Worm (Caenorhabditis elegans) whole organism, L3 larva: ENCODE data around the gene srd-39.

Source experiments
- ZK546.5 ChIP-seq: sonication (generic microtip); optimal IDR thresholded peaks from 2 replicates; lab custom pipeline; 2017; ENCODE audit warnings: missing biosample characterization, missing genetic modification characterization
- aly-2 ChIP-seq: fragments of 150-350 bp; optimal IDR thresholded peaks from 2 replicates; lab custom pipeline; 2014; ENCODE audit warnings: missing biosample characterization, missing genetic modification characterization
- ama-1 ChIP-seq: fragments of 150-350 bp; optimal IDR thresholded peaks from 2 replicates; lab custom pipeline; 2018
- ceh-28 ChIP-seq: fragments of 150-350 bp; optimal IDR thresholded peaks from 2 replicates; lab custom pipeline; 2014; ENCODE audit warnings: missing biosample characterization, missing genetic modification reagents, missing genetic modification characterization
- ceh-82 ChIP-seq: fragments of 150-350 bp; optimal IDR thresholded peaks from 2 replicates; lab custom pipeline; 2014; ENCODE audit warnings: missing biosample characterization, missing genetic modification characterization
- ceh-9 ChIP-seq: sonication (generic microtip); optimal IDR thresholded peaks from 2 replicates; lab custom pipeline; 2018; ENCODE audit warnings: missing biosample characterization, missing genetic modification characterization
- daf-12 ChIP-seq: fragments of 150-350 bp; optimal IDR thresholded peaks from 2 replicates; lab custom pipeline; 2014; ENCODE audit warnings: missing biosample characterization, missing genetic modification reagents, missing genetic modification characterization
- egl-27 ChIP-seq: sonication (generic microtip); optimal IDR thresholded peaks from 4 replicates; lab custom pipeline; 2017; ENCODE audit warnings: missing biosample characterization, missing genetic modification reagents, missing genetic modification characterization
- egl-5 ChIP-seq: fragments of 150-350 bp; optimal IDR thresholded peaks from 2 replicates; lab custom pipeline; 2017; ENCODE audit warnings: missing biosample characterization, missing genetic modification reagents, missing genetic modification characterization, inconsistent platforms
- elt-1 ChIP-seq: fragments of 150-350 bp; optimal IDR thresholded peaks from 2 replicates; lab custom pipeline; 2014; ENCODE audit warnings: missing biosample characterization, missing genetic modification characterization
- elt-2 ChIP-seq: sonication (generic microtip); optimal IDR thresholded peaks from 2 replicates; lab custom pipeline; 2016; ENCODE audit warnings: missing genetic modification reagents, mild to moderate bottlenecking, missing genetic modification characterization, missing compliant biosample characterization
- elt-3 ChIP-seq, 3 experiments: fragments of 150-350 bp in 1 of 3; sonication (generic microtip) in 2 of 3; optimal IDR thresholded peaks; 2 replicates in 2 of 3; 4 replicates in 1 of 3; lab custom pipeline; 2014 to 2017; ENCODE audit warnings: missing biosample characterization in 3 of 3, missing genetic modification characterization in 3 of 3
- eor-1 ChIP-seq, 2 experiments: fragments of 150-350 bp; optimal IDR thresholded peaks; 2 replicates each; lab custom pipeline; 2014 to 2018; ENCODE audit warnings: missing biosample characterization in 2 of 2, missing genetic modification characterization in 2 of 2
- fkh-10 ChIP-seq: sonication (generic microtip); optimal IDR thresholded peaks from 2 replicates; lab custom pipeline; 2017; ENCODE audit warnings: missing biosample characterization, missing genetic modification reagents, missing genetic modification characterization
- fkh-2 ChIP-seq: fragments of 150-350 bp; optimal IDR thresholded peaks from 2 replicates; lab custom pipeline; 2014; ENCODE audit warnings: missing biosample characterization, missing genetic modification reagents, missing genetic modification characterization
- fos-1 ChIP-seq: fragments of 150-350 bp; optimal IDR thresholded peaks from 2 replicates; lab custom pipeline; 2014; ENCODE audit warnings: missing biosample characterization, missing genetic modification characterization
- hmg-11 ChIP-seq: sonication (generic microtip); optimal IDR thresholded peaks from 2 replicates; lab custom pipeline; 2016; ENCODE audit warnings: missing genetic modification characterization, missing compliant biosample characterization
- jun-1 ChIP-seq: fragments of 150-350 bp; optimal IDR thresholded peaks from 2 replicates; lab custom pipeline; 2014; ENCODE audit warnings: missing biosample characterization, missing genetic modification reagents, missing genetic modification characterization
- lin-15B ChIP-seq: fragments of 150-350 bp; optimal IDR thresholded peaks from 2 replicates; lab custom pipeline; 2014; ENCODE audit warnings: missing biosample characterization, missing genetic modification characterization
- lin-39 ChIP-seq: fragments of 150-350 bp; optimal IDR thresholded peaks from 2 replicates; lab custom pipeline; 2018; ENCODE audit warnings: missing biosample characterization, missing genetic modification reagents, missing genetic modification characterization
- lsy-12 ChIP-seq: sonication (generic microtip); optimal IDR thresholded peaks from 2 replicates; lab custom pipeline; 2016; ENCODE audit warnings: mild to moderate bottlenecking, missing genetic modification characterization, missing compliant biosample characterization
- nfya-1 ChIP-seq: sonication (generic microtip); optimal IDR thresholded peaks from 2 replicates; lab custom pipeline; 2017; ENCODE audit warnings: missing genetic modification characterization, mild to moderate bottlenecking, missing compliant biosample characterization, antibody characterized with exemption, moderate library complexity; ENCODE audit not compliant: insufficient read depth
- nhr-11 ChIP-seq: fragments of 150-350 bp; optimal IDR thresholded peaks from 2 replicates; lab custom pipeline; 2014; ENCODE audit warnings: missing biosample characterization, missing genetic modification characterization
- nhr-12 ChIP-seq: fragments of 150-350 bp; optimal IDR thresholded peaks from 2 replicates; lab custom pipeline; 2014; ENCODE audit warnings: missing biosample characterization, missing genetic modification characterization
- nhr-237 ChIP-seq: fragments of 150-350 bp; optimal IDR thresholded peaks from 2 replicates; lab custom pipeline; 2014; ENCODE audit warnings: missing biosample characterization, missing genetic modification characterization
- nhr-25 ChIP-seq: sonication (generic microtip); optimal IDR thresholded peaks from 2 replicates; lab custom pipeline; 2017; ENCODE audit warnings: missing biosample characterization, missing genetic modification characterization
- nhr-28 ChIP-seq: fragments of 150-350 bp; optimal IDR thresholded peaks from 2 replicates; lab custom pipeline; 2014; ENCODE audit warnings: missing biosample characterization, missing genetic modification characterization
- nhr-43 ChIP-seq: sonication (generic microtip); optimal IDR thresholded peaks from 2 replicates; lab custom pipeline; 2016; ENCODE audit warnings: mild to moderate bottlenecking, missing genetic modification characterization, missing compliant biosample characterization; ENCODE audit not compliant: poor library complexity, severe bottlenecking
- nhr-67 ChIP-seq: fragments of 150-350 bp; optimal IDR thresholded peaks from 2 replicates; lab custom pipeline; 2014; ENCODE audit warnings: missing biosample characterization, missing genetic modification characterization
- nhr-77 ChIP-seq: fragments of 150-350 bp; optimal IDR thresholded peaks from 2 replicates; lab custom pipeline; 2014; ENCODE audit warnings: missing biosample characterization, missing genetic modification characterization
- pha-4 ChIP-seq: fragments of 150-350 bp; optimal IDR thresholded peaks from 2 replicates; lab custom pipeline; 2014; ENCODE audit warnings: missing biosample characterization, missing genetic modification reagents, missing genetic modification characterization
- pqm-1 ChIP-seq: fragments of 150-350 bp; optimal IDR thresholded peaks from 2 replicates; lab custom pipeline; 2017; ENCODE audit warnings: missing biosample characterization, missing genetic modification characterization, inconsistent platforms
- sea-2 ChIP-seq: fragments of 150-350 bp; sonication (generic microtip); optimal IDR thresholded peaks from 4 replicates; lab custom pipeline; 2014; ENCODE audit warnings: missing biosample characterization, missing genetic modification reagents, missing genetic modification characterization
- skn-1 ChIP-seq: fragments of 150-350 bp; optimal IDR thresholded peaks from 2 replicates; lab custom pipeline; 2014; ENCODE audit warnings: missing biosample characterization, missing genetic modification characterization
- snpc-4 ChIP-seq: fragments of 150-350 bp; optimal IDR thresholded peaks from 2 replicates; lab custom pipeline; 2014; ENCODE audit warnings: missing biosample characterization, missing genetic modification characterization
- tbx-2 ChIP-seq: sonication (generic microtip); optimal IDR thresholded peaks from 2 replicates; lab custom pipeline; 2016; ENCODE audit warnings: mild to moderate bottlenecking, missing genetic modification characterization, missing compliant biosample characterization
- unc-39 ChIP-seq: sonication (generic microtip); optimal IDR thresholded peaks from 4 replicates; lab custom pipeline; 2017; ENCODE audit warnings: missing biosample characterization, missing genetic modification characterization
- unc-62 ChIP-seq: fragments of 150-350 bp; sonication (generic microtip); optimal IDR thresholded peaks from 4 replicates; lab custom pipeline; 2014; ENCODE audit warnings: missing biosample characterization, missing genetic modification reagents, missing genetic modification characterization
- zag-1 ChIP-seq: fragments of 150-350 bp; optimal IDR thresholded peaks from 2 replicates; lab custom pipeline; 2014; ENCODE audit warnings: missing biosample characterization, missing genetic modification characterization
- ztf-11 ChIP-seq: fragments of 150-350 bp; optimal IDR thresholded peaks from 2 replicates; lab custom pipeline; 2014; ENCODE audit warnings: missing biosample characterization, missing genetic modification characterization
- ztf-4 ChIP-seq: fragments of 150-350 bp; optimal IDR thresholded peaks from 2 replicates; lab custom pipeline; 2014; ENCODE audit warnings: missing biosample characterization, missing genetic modification characterization

Gene srd-39

ce11 chrX:13310763-13311162, 10.4 kb upstream of the srd-39 start:
- TF ChIP-seq nhr-11 (tag; lab: Kevin White, UChicago), result no peak
- peak; percentile 97 for TF ChIP-seq elt-2
- TF ChIP-seq pha-4 (tag; lab: Kevin White, UChicago), result peak; percentile 76
- TF ChIP-seq hmg-11 (tag; lab: Kevin White, UChicago), result no peak
- TF ChIP-seq pqm-1 (tag; lab: Kevin White, UChicago), result peak; percentile 96
- TF ChIP-seq sea-2 (GFP tag; lab: Kevin White, UChicago), result no peak
- TF ChIP-seq jun-1 (tag; lab: Kevin White, UChicago), result peak; percentile 23
- TF ChIP-seq daf-12 (tag; lab: Kevin White, UChicago), result no peak
- TF ChIP-seq nhr-77 (tag; lab: Kevin White, UChicago), result no peak
- peak; percentile 5 for TF ChIP-seq lsy-12 (tag; lab: Kevin White, UChicago)
- no peak for TF ChIP-seq nhr-28

- TF ChIP-seq nhr-11 (tag; lab: Kevin White, UChicago), result no peak
- TF ChIP-seq daf-12 (tag; lab: Kevin White, UChicago), result no peak
- no peak for TF ChIP-seq fkh-10
- no peak for TF ChIP-seq ceh-9 (tag; lab: Kevin White, UChicago)
- TF ChIP-seq snpc-4, result no peak
- no peak for TF ChIP-seq lsy-12 (tag; lab: Kevin White, UChicago)
- TF ChIP-seq unc-39 (tag; lab: Kevin White, UChicago), result no peak
- TF ChIP-seq skn-1 (tag; lab: Kevin White, UChicago), result no peak
- TF ChIP-seq nhr-67 (tag; lab: Kevin White, UChicago), result no peak
- TF ChIP-seq elt-1, result no peak
- no peak for TF ChIP-seq pha-4 (tag; lab: Kevin White, UChicago)
- TF ChIP-seq ztf-4 (tag; lab: Kevin White, UChicago), result no peak
- TF ChIP-seq lin-39, result no peak
- TF ChIP-seq nfya-1, result no peak
- TF ChIP-seq ama-1 (lab: Kevin White, UChicago), result no peak
- no peak for TF ChIP-seq egl-27 (tag; lab: Kevin White, UChicago)
- no peak for TF ChIP-seq lin-15B (tag; lab: Kevin White, UChicago)
- no peak for TF ChIP-seq pqm-1 (tag; lab: Kevin White, UChicago)
- TF ChIP-seq zag-1, result no peak
Observed at ce11 chrX:13308745-13309144, 8.3 kb upstream of the srd-39 start, which contains the start of gene srxa-8. Gene srxa-8, minus strand, starts transcription at chrX:13308845.

ce11 chrX:13307852-13308251, 7.4 kb upstream of the srd-39 start:
- TF ChIP-seq nfya-1 (peak; percentile 8), nhr-43 (tag; lab: Kevin White, UChicago) (peak; percentile 7), fkh-10 (no peak), egl-27 (tag; lab: Kevin White, UChicago) (no peak), unc-39 (tag; lab: Kevin White, UChicago) (no peak)
- TF ChIP-seq, all 47 proteins: peak for 2

- TF ChIP-seq unc-62 (GFP tag; lab: Kevin White, UChicago) (peak; percentile 65), ztf-11 (no peak), fkh-2 (tag; lab: Kevin White, UChicago) (no peak), jun-1 (tag; lab: Kevin White, UChicago) (peak; percentile 76), eor-1 (tag; optimal IDR thresholded peaks at IDR 0.05; lab: Kevin White, UChicago) (peak in 1 of 2 experiments; percentile 42), egl-27 (tag; lab: Kevin White, UChicago) (peak; percentile 83), nfya-1 (peak; percentile 68), lin-39 (peak; percentile 75), tbx-2 (tag; lab: Kevin White, UChicago) (peak; percentile 83), skn-1 (tag; lab: Kevin White, UChicago) (peak; percentile 48), nhr-237 (tag; lab: Kevin White, UChicago) (no peak), lin-15B (tag; lab: Kevin White, UChicago) (peak; percentile 36), elt-3 (tag; optimal IDR thresholded peaks at IDR 0.05; lab: Kevin White, UChicago) (no peak), nhr-12 (tag; lab: Kevin White, UChicago) (no peak), ceh-9 (tag; lab: Kevin White, UChicago) (peak; percentile 34), fkh-10 (peak; percentile 25), lsy-12 (tag; lab: Kevin White, UChicago) (peak; percentile 95), ceh-82 (tag; lab: Kevin White, UChicago) (peak; percentile 64), elt-2 (peak; percentile 55), nhr-25 (peak; percentile 19), snpc-4 (peak; percentile 36), nhr-43 (tag; lab: Kevin White, UChicago) (peak; percentile 85), nhr-28 (no peak), pqm-1 (tag; lab: Kevin White, UChicago) (peak; percentile 1), egl-5 (tag; lab: Kevin White, UChicago) (peak; percentile 54), fos-1 (tag; lab: Kevin White, UChicago) (no peak), ZK546.5 (tag; lab: Kevin White, UChicago) (no peak), ceh-28 (tag; lab: Kevin White, UChicago) (peak; percentile 14), aly-2 (no peak)
Observed at ce11 chrX:13306869-13307446, 6.6 kb upstream of the srd-39 start.
